Fruit fly (Drosophila melanogaster) whole organism: ENCODE results near the gene noc.

Source experiments
- CG8478 ChIP-seq: fragments of >200 bp; optimal IDR thresholded peaks from 2 replicates; lab custom pipeline; 2018; ENCODE audit warnings: inconsistent platforms
- pan ChIP-seq: fragments of >200 bp; optimal IDR thresholded peaks from 2 replicates; lab custom pipeline; 2017
- psq ChIP-seq: fragments of >200 bp; optimal IDR thresholded peaks from 2 replicates; lab custom pipeline; 2017

DNA sequence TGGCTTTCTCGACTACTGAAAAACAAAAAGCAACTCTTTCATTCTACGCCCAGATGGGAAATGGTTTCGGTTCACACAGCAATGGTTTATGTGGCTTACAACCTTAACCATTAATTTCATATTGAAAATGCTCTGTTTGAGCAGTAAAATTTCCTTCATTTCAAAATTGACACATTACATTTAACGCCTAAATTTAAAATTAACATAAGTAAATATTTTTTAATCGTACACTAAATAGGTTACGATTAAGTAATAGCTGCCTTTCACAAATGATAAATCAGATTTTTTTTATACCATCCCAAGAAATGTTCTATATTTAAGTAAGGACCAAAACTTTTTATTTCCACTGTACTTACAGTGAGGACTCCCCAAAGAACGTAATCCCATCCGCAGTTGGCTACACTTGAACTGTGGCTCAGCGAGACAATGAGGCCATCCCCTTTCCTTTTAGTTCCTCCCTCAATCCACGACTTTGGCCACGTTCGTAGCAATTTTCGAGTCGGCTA is 48.2 kb downstream of the noc start:
- no peak for TF ChIP-seq CG8478 (lab: Kevin White, UChicago)
- TF ChIP-seq psq (lab: Kevin White, UChicago), result no peak
- TF ChIP-seq pan (lab: Kevin White, UChicago), result no peak
